Worm (Caenorhabditis elegans) whole organism, L4 larva: ENCODE measurements around the gene Y62E10A.23.

Source experiments
- F10B5.3 ChIP-seq: sonication (generic microtip); optimal IDR thresholded peaks from 2 replicates; lab custom pipeline; 2016; ENCODE audit warnings: mild to moderate bottlenecking, missing genetic modification characterization, missing compliant biosample characterization
- F49E8.2 ChIP-seq: sonication (generic microtip); optimal IDR thresholded peaks from 2 replicates; lab custom pipeline; 2016; ENCODE audit warnings: missing compliant biosample characterization, mild to moderate bottlenecking, missing genetic modification characterization, borderline replicate concordance
- R02D3.7 ChIP-seq: fragments of 150-350 bp; sonication (generic microtip); optimal IDR thresholded peaks from 3 replicates; lab custom pipeline; 2014; ENCODE audit warnings: missing biosample characterization, missing genetic modification characterization
- Y105C5A.15 ChIP-seq: fragments of 200-800 bp; sonication (Bioruptor generic); IDR thresholded peaks from 2 replicates; pipeline ENCODE4 v1.3.6; 2022; ENCODE audit warnings: missing genetic modification characterization, missing compliant biosample characterization
- Y48G9A.11 ChIP-seq: fragments of 200-800 bp; sonication (Bioruptor generic); IDR thresholded peaks from 2 replicates; pipeline ENCODE4 v1.3.6; 2022; ENCODE audit warnings: missing genetic modification reagents, missing genetic modification characterization, missing compliant biosample characterization
- ZK546.5 ChIP-seq, 2 experiments: sonication (generic microtip); optimal IDR thresholded peaks; 2 replicates each; lab custom pipeline; 2017; ENCODE audit warnings: missing biosample characterization in 2 of 2, missing genetic modification characterization in 2 of 2
- attf-4 ChIP-seq: sonication (generic microtip); optimal IDR thresholded peaks from 3 replicates; lab custom pipeline; 2017; ENCODE audit warnings: missing biosample characterization, missing genetic modification characterization
- ceh-20 ChIP-seq: fragments of 200-800 bp; sonication (Bioruptor generic); IDR thresholded peaks from 2 replicates; pipeline ENCODE4 v1.3.6; 2022; ENCODE audit warnings: missing genetic modification reagents, missing genetic modification characterization, missing compliant biosample characterization
- ceh-62 ChIP-seq: sonication (generic microtip); optimal IDR thresholded peaks from 2 replicates; lab custom pipeline; 2017; ENCODE audit warnings: missing biosample characterization, missing genetic modification characterization
- dmd-6 ChIP-seq: fragments of 200-800 bp; sonication (Bioruptor generic); IDR thresholded peaks from 2 replicates; pipeline ENCODE4 v1.3.6; 2022; ENCODE audit warnings: missing genetic modification reagents, missing genetic modification characterization, missing compliant biosample characterization
- egl-43 ChIP-seq: fragments of 200-800 bp; sonication (Bioruptor generic); IDR thresholded peaks from 2 replicates; pipeline ENCODE4 v1.3.6; 2022; ENCODE audit warnings: missing genetic modification reagents, missing genetic modification characterization, missing compliant biosample characterization
- hlh-30 ChIP-seq: sonication (generic microtip); optimal IDR thresholded peaks from 2 replicates; lab custom pipeline; 2017; ENCODE audit warnings: antibody characterized with exemption, mild to moderate bottlenecking, missing genetic modification characterization, missing compliant biosample characterization; ENCODE audit not compliant: insufficient read depth
- jun-1 ChIP-seq: fragments of 150-350 bp; optimal IDR thresholded peaks from 2 replicates; lab custom pipeline; 2014; ENCODE audit warnings: missing biosample characterization, missing genetic modification reagents, missing genetic modification characterization
- lin-38 ChIP-seq: fragments of 200-800 bp; sonication (Bioruptor generic); IDR thresholded peaks from 2 replicates; pipeline ENCODE4 v1.3.6; 2022; ENCODE audit warnings: missing genetic modification reagents, missing genetic modification characterization, missing compliant biosample characterization
- lin-39 ChIP-seq: fragments of 150-350 bp; optimal IDR thresholded peaks from 2 replicates; lab custom pipeline; 2014; ENCODE audit warnings: missing biosample characterization, missing genetic modification reagents, missing genetic modification characterization
- lsy-2 ChIP-seq, 2 experiments: fragments of 150-350 bp in 1 of 2; sonication (generic microtip) in 1 of 2; optimal IDR thresholded peaks; 2 replicates each; lab custom pipeline; 2014 to 2017; ENCODE audit warnings: missing biosample characterization in 2 of 2, missing genetic modification characterization in 2 of 2
- madf-5 ChIP-seq, 2 experiments: fragments of 200-800 bp; sonication (Bioruptor generic); IDR thresholded peaks; 2 replicates each; pipeline ENCODE4 v1.3.6; 2022; ENCODE audit warnings: missing compliant biosample characterization in 2 of 2, missing genetic modification characterization in 2 of 2
- mdl-1 ChIP-seq, 2 experiments: fragments of 150-350 bp in 1 of 2; sonication (generic microtip) in 1 of 2; optimal IDR thresholded peaks; 2 replicates each; lab custom pipeline; 2014 to 2017; ENCODE audit warnings: missing biosample characterization in 2 of 2, missing genetic modification characterization in 2 of 2
- mep-1 ChIP-seq: fragments of 150-350 bp; sonication (generic microtip); optimal IDR thresholded peaks from 3 replicates; lab custom pipeline; 2014; ENCODE audit warnings: missing biosample characterization, missing genetic modification characterization
- mes-2 ChIP-seq: sonication (generic microtip); optimal IDR thresholded peaks from 2 replicates; lab custom pipeline; 2016; ENCODE audit warnings: missing genotype, mild to moderate bottlenecking, missing genetic modification characterization, missing compliant biosample characterization; ENCODE audit not compliant: poor library complexity, severe bottlenecking
- nhr-10 ChIP-seq: fragments of 150-350 bp; optimal IDR thresholded peaks from 2 replicates; lab custom pipeline; 2014; ENCODE audit warnings: missing biosample characterization, missing genetic modification characterization
- nhr-111 ChIP-seq: fragments of 200-800 bp; sonication (Bioruptor generic); optimal IDR thresholded peaks from 2 replicates; lab custom pipeline; 2018; ENCODE audit warnings: mild to moderate bottlenecking, missing genetic modification characterization, missing compliant biosample characterization
- nhr-25 ChIP-seq: sonication (generic microtip); optimal IDR thresholded peaks from 2 replicates; lab custom pipeline; 2017; ENCODE audit warnings: missing genetic modification characterization, mild to moderate bottlenecking, missing compliant biosample characterization, antibody characterized with exemption, moderate library complexity, borderline replicate concordance; ENCODE audit not compliant: insufficient read depth
- nhr-42 ChIP-seq: fragments of 200-800 bp; sonication (Bioruptor generic); IDR thresholded peaks from 2 replicates; pipeline ENCODE4 v1.3.6; 2022; ENCODE audit warnings: missing genetic modification characterization, missing compliant biosample characterization
- nhr-6 ChIP-seq: fragments of 150-350 bp; optimal IDR thresholded peaks from 2 replicates; lab custom pipeline; 2014; ENCODE audit warnings: missing biosample characterization, missing genetic modification characterization
- nhr-76 ChIP-seq: fragments of 150-350 bp; optimal IDR thresholded peaks from 2 replicates; lab custom pipeline; 2014; ENCODE audit warnings: missing biosample characterization, missing genetic modification characterization
- nhr-77 ChIP-seq: fragments of 150-350 bp; optimal IDR thresholded peaks from 2 replicates; lab custom pipeline; 2014; ENCODE audit warnings: missing biosample characterization, missing genetic modification characterization
- pha-4 ChIP-seq, 2 experiments: fragments of 150-350 bp in 1 of 2; fragments of 200-800 bp in 1 of 2; sonication (Bioruptor generic) in 1 of 2; IDR thresholded peaks in 1 of 2; optimal IDR thresholded peaks in 1 of 2; 2 replicates each; pipeline versions ENCODE4 v1.3.6 to Lab custom; 2014 to 2022; ENCODE audit warnings: missing genetic modification characterization in 2 of 2, missing genetic modification reagents in 2 of 2, missing biosample characterization in 1 of 2, missing compliant biosample characterization in 1 of 2
- pqm-1 ChIP-seq: sonication (generic microtip); optimal IDR thresholded peaks from 2 replicates; lab custom pipeline; 2017; ENCODE audit warnings: missing biosample characterization, missing genetic modification characterization
- sdz-12 ChIP-seq: fragments of 200-800 bp; sonication (Bioruptor generic); optimal IDR thresholded peaks from 2 replicates; lab custom pipeline; 2018; ENCODE audit warnings: mild to moderate bottlenecking, missing genetic modification characterization, missing compliant biosample characterization
- set-16 ChIP-seq: fragments of 200-800 bp; sonication (Bioruptor generic); IDR thresholded peaks from 2 replicates; pipeline ENCODE4 v1.3.6; 2022; ENCODE audit warnings: missing genetic modification reagents, missing genetic modification characterization, missing compliant biosample characterization
- skn-1 ChIP-seq: fragments of 150-350 bp; optimal IDR thresholded peaks from 2 replicates; lab custom pipeline; 2014; ENCODE audit warnings: missing biosample characterization, missing genetic modification characterization
- snpc-1.2 ChIP-seq: fragments of 200-800 bp; sonication (Bioruptor generic); IDR thresholded peaks from 2 replicates; pipeline ENCODE4 v1.3.6; 2022; ENCODE audit warnings: missing genetic modification reagents, missing genetic modification characterization, missing compliant biosample characterization
- snpc-4 ChIP-seq: fragments of 150-350 bp; optimal IDR thresholded peaks from 2 replicates; lab custom pipeline; 2014; ENCODE audit warnings: missing biosample characterization, missing genetic modification characterization
- unc-130 ChIP-seq: sonication (generic microtip); optimal IDR thresholded peaks from 2 replicates; lab custom pipeline; 2016; ENCODE audit warnings: missing genetic modification reagents, missing genetic modification characterization, missing compliant biosample characterization
- unc-39 ChIP-seq: sonication (generic microtip); optimal IDR thresholded peaks from 2 replicates; lab custom pipeline; 2017; ENCODE audit warnings: missing biosample characterization, missing genetic modification characterization
- unc-62 ChIP-seq, 3 experiments: fragments of 150-350 bp in 1 of 3; sonication (generic microtip); optimal IDR thresholded peaks in 2 of 3; peaks in 1 of 3; 1 replicate in 1 of 3; 2 replicates in 2 of 3; lab custom pipeline; 2014 to 2017; ENCODE audit warnings: missing biosample characterization in 3 of 3, missing genetic modification characterization in 3 of 3, missing genetic modification reagents in 3 of 3, missing genotype in 1 of 3
- vab-7 ChIP-seq: fragments of 200-800 bp; sonication (Bioruptor generic); IDR thresholded peaks from 2 replicates; pipeline ENCODE4 v1.3.6; 2022; ENCODE audit warnings: missing genetic modification reagents, missing genetic modification characterization, missing compliant biosample characterization
- zag-1 ChIP-seq: fragments of 150-350 bp; optimal IDR thresholded peaks from 2 replicates; lab custom pipeline; 2014; ENCODE audit warnings: missing biosample characterization, missing genetic modification characterization
- zfp-2 ChIP-seq: sonication (generic microtip); optimal IDR thresholded peaks from 2 replicates; lab custom pipeline; 2016; ENCODE audit warnings: mild to moderate bottlenecking, missing genetic modification characterization, missing compliant biosample characterization

The Y62E10A.23 gene

DNA sequence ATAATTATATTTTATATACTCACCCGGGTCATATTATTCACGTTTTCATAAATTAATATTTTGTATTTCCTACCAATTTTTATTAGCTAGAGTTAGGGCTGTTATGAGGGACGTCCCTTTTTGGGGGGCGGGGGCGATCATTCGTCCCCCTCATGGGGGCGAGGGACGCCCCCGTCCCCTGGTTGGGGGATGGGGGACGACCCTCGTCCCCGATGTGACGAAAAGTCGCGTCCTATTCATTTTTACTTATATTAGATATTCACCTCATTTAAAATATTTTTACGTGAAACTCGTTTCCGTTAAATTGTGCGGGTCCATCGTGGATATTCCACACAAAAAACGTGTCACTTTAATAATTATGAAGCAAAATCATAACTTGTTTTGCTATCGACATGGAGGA is 37.5 kb upstream of the Y62E10A.23 start, which contains the start of gene W02A2.12:
Gene W02A2.12, minus strand, starts transcription at position 240 of the 400 bp plus-strand sequence.
- TF ChIP-seq lin-38 (peak; percentile 31; the same call in 1 of the 2 replicates), pha-4 (GFP tag; IDR thresholded peaks at IDR 0.05; lab: Robert Waterston, UW) (peak; percentile 77; the same call in 1 of the 2 replicates), pha-4 (tag; optimal IDR thresholded peaks at IDR 0.05; lab: Kevin White, UChicago) (no peak), vab-7 (GFP tag; lab: Robert Waterston, UW) (no peak), Y105C5A.15 (GFP tag; lab: Robert Waterston, UW) (0 out of 2 replicates have a peak, but pooled peaks have one; percentile 34), egl-43 (GFP tag; lab: Robert Waterston, UW) (peak; percentile 44; the same call in 1 of the 2 replicates), sdz-12 (GFP tag; lab: Kevin White, UChicago) (no peak), set-16 (peak; percentile 78)

DNA sequence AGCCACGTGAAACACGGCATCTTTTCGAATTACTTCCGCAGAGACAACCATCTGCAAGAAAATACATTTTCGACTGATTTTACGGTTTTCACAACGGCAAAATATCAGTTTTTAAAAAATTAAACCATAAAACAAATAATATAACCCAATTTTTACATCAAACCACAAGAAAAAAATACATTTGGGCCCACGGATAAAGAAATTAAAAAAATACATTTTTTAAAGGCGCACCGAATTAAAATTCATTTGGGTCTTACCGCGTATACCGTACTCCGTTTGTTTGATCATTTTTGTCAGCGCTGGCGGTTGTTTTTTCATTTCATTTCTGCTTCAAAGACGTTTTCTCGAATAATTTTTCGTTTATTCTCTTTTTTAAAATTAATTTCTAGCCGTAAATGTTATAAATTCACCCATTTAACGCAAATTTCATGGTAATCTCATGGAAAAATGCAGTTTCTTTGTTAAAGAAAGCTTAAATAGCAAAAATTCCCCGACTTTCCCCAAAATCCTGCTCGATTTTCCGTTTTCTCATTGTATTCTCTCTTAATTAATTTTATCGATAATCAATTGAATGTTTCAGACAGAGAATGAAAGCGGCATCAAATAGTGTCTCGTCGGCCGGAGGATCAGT is 32.9 kb upstream of the Y62E10A.23 start, which contains the start of the genes rec-8 and mex-5:
Gene rec-8, minus strand, starts transcription at position 51 of the 631 bp plus-strand sequence.
Gene mex-5, plus strand, starts transcription at position 581 of the 631 bp plus-strand sequence.
- no peak for TF ChIP-seq mes-2 (tag; lab: Kevin White, UChicago)
- no peak for TF ChIP-seq mep-1 (tag; lab: Kevin White, UChicago)
- TF ChIP-seq zag-1 (tag; lab: Kevin White, UChicago) = no peak
- TF ChIP-seq zfp-2 (tag; lab: Kevin White, UChicago) = no peak
- no peak for TF ChIP-seq nhr-10 (tag; lab: Kevin White, UChicago)
- TF ChIP-seq Y48G9A.11 (GFP tag; lab: Robert Waterston, UW) = 0 out of 2 replicates have a peak, but pooled peaks have one; percentile 8
- TF ChIP-seq unc-62 (GFP tag; optimal IDR thresholded peaks at IDR 0.05 in 1 of 2; lab: Kevin White, UChicago) = peak in 1 of 2 experiments; percentile 70
- TF ChIP-seq unc-62 (tag; optimal IDR thresholded peaks at IDR 0.05; lab: Kevin White, UChicago) = no peak
- no peak for TF ChIP-seq hlh-30
- TF ChIP-seq pqm-1 (tag; lab: Kevin White, UChicago) = no peak
- peak; percentile 69 for TF ChIP-seq snpc-1.2 (GFP tag; lab: Robert Waterston, UW)
- TF ChIP-seq ceh-62 (tag; lab: Kevin White, UChicago) = no peak
- no peak for TF ChIP-seq nhr-76 (tag; lab: Kevin White, UChicago)
- TF ChIP-seq F49E8.2 (tag; lab: Kevin White, UChicago) = peak; percentile 22
- TF ChIP-seq vab-7 (GFP tag; lab: Robert Waterston, UW) = no peak
- no peak for TF ChIP-seq set-16
- TF ChIP-seq unc-130 (GFP tag; lab: Kevin White, UChicago) = peak; percentile 91
- TF ChIP-seq skn-1 (tag; lab: Kevin White, UChicago) = no peak
- TF ChIP-seq, all 104 proteins: peak for 5

DNA sequence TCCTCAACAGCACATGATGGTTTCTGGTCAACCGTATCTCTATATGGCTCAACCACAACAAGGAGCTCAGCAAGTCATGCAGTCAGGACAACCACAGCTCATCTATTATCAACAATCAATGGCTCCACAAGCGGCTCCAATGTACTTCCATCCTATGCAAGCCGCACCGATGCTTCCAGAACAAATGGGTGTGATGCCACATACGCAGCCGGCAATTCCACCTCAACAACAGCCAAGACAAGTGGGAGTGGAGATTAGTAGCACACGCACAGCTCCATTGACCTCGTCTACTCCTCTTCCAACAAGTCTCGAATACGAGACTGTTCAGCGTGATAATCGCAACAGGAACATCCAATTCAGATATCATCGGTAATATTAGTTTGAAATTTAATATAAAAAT is 32.1 kb upstream of the Y62E10A.23 start:
- TF ChIP-seq snpc-4 (tag; lab: Kevin White, UChicago) (no peak), mdl-1 (tag; optimal IDR thresholded peaks at IDR 0.05; lab: Kevin White, UChicago) (no peak), jun-1 (tag; lab: Kevin White, UChicago) (no peak), nhr-42 (no peak), dmd-6 (GFP tag; lab: Robert Waterston, UW) (no peak), ceh-62 (tag; lab: Kevin White, UChicago) (no peak), F10B5.3 (tag; lab: Kevin White, UChicago) (no peak), lin-39 (tag; lab: Kevin White, UChicago) (no peak), nhr-77 (tag; lab: Kevin White, UChicago) (no peak), ceh-20 (GFP tag; lab: Robert Waterston, UW) (no peak)

DNA sequence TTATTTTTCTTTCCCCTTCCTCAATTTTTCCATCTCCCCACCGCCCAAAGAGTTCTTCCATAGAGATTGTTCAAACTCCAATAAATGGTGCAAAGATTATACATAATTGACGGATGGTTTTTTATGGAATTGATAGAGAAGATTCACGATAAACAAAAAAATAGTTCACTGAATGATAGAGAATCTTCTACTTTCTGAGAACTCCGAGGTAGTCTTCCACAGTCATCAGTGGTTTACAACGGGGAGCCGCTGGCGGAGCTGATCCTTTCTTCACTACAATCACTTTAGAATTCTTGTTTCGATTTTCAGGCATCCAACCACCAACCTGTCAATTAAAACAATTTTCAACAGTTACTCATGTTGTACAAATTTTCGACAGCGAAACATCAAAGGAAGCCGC is 30.1 kb upstream of the Y62E10A.23 start:
- TF ChIP-seq unc-39 (no peak), unc-130 (GFP tag; lab: Kevin White, UChicago) (no peak), nhr-25 (tag; lab: Kevin White, UChicago) (no peak), R02D3.7 (tag; lab: Kevin White, UChicago) (no peak), dmd-6 (GFP tag; lab: Robert Waterston, UW) (no peak), ZK546.5 (tag; optimal IDR thresholded peaks at IDR 0.05; lab: Kevin White, UChicago) (no peak), pqm-1 (tag; lab: Kevin White, UChicago) (no peak), lsy-2 (tag; optimal IDR thresholded peaks at IDR 0.05; lab: Kevin White, UChicago) (no peak), zag-1 (tag; lab: Kevin White, UChicago) (no peak), nhr-111 (no peak), nhr-6 (no peak), madf-5 (GFP tag; IDR thresholded peaks at IDR 0.05; lab: Robert Waterston, UW) (no peak), attf-4 (tag; lab: Kevin White, UChicago) (no peak)
